Fruit fly (Drosophila melanogaster) whole organism, embryonic: ENCODE data around the gene CG3529.
A peak's percentile ranks its signal among the peaks of the same experiment; 100 is the strongest.

ENCODE experiments used
- Asciz ChIP-seq: fragments of 200-800 bp; sonication (Bioruptor generic); optimal IDR thresholded peaks from 2 replicates; lab custom pipeline; 2017; ENCODE audit warnings: missing biosample characterization, mild to moderate bottlenecking, missing genetic modification characterization, missing genetic modification reagents
- B-H1 ChIP-seq: fragments of 200-800 bp; sonication (Bioruptor generic); IDR thresholded peaks from 3 replicates; pipeline ENCODE4 v1.3.6; 2022; ENCODE audit warnings: missing biosample characterization, missing genetic modification characterization
- BEAF-32 ChIP-seq: fragments of 200-800 bp; sonication (Bioruptor generic); optimal IDR thresholded peaks from 3 replicates; lab custom pipeline; 2017; ENCODE audit warnings: missing biosample characterization, missing genetic modification characterization, mild to moderate bottlenecking, moderate library complexity, missing genetic modification reagents
- C15 ChIP-seq: fragments of 200-800 bp; sonication (Bioruptor generic); IDR thresholded peaks from 3 replicates; pipeline ENCODE4 v1.3.6; 2022; ENCODE audit warnings: missing biosample characterization, missing genetic modification characterization
- CG10209 ChIP-seq: fragments of 200-800 bp; sonication (Bioruptor generic); optimal IDR thresholded peaks from 3 replicates; lab custom pipeline; 2017; ENCODE audit warnings: missing biosample characterization, mild to moderate bottlenecking, missing genetic modification characterization, missing genetic modification reagents
- CG10462 ChIP-seq: fragments of 200-800 bp; sonication (Bioruptor generic); optimal IDR thresholded peaks from 2 replicates; lab custom pipeline; 2016; ENCODE audit warnings: missing biosample characterization, missing genetic modification characterization
- CG10565 ChIP-seq: fragments of 200-800 bp; sonication (Bioruptor generic); optimal IDR thresholded peaks from 3 replicates; lab custom pipeline; 2016; ENCODE audit warnings: missing biosample characterization, mild to moderate bottlenecking, missing genetic modification characterization
- CG11093 ChIP-seq: fragments of 200-800 bp; sonication (Bioruptor generic); IDR thresholded peaks from 3 replicates; pipeline ENCODE4 v1.3.6; 2022; ENCODE audit warnings: missing biosample characterization, missing genetic modification characterization
- CG11247 ChIP-seq: fragments of 200-800 bp; sonication (Bioruptor generic); IDR thresholded peaks from 2 replicates; pipeline ENCODE4 v1.3.6; 2022; ENCODE audit warnings: missing biosample characterization, missing genetic modification characterization
- CG12744 ChIP-seq: fragments of 200-800 bp; sonication (Bioruptor generic); optimal IDR thresholded peaks from 2 replicates; lab custom pipeline; 2016; ENCODE audit warnings: missing biosample characterization, missing genetic modification characterization
- CG12769 ChIP-seq: fragments of 200-800 bp; sonication (Bioruptor generic); optimal IDR thresholded peaks from 2 replicates; lab custom pipeline; 2019; ENCODE audit warnings: missing biosample characterization, mild to moderate bottlenecking, missing genetic modification characterization, moderate library complexity
- CG1529 ChIP-seq: fragments of 200-800 bp; sonication (Bioruptor generic); optimal IDR thresholded peaks from 3 replicates; lab custom pipeline; 2018; ENCODE audit warnings: missing biosample characterization, missing genetic modification characterization
- CG15514 ChIP-seq: fragments of 200-800 bp; sonication (Bioruptor generic); optimal IDR thresholded peaks from 3 replicates; lab custom pipeline; 2017; ENCODE audit warnings: missing biosample characterization, missing genetic modification characterization, mild to moderate bottlenecking, moderate library complexity, missing genetic modification reagents
- CG17802 ChIP-seq: fragments of 200-800 bp; sonication (Bioruptor generic); optimal IDR thresholded peaks from 2 replicates; lab custom pipeline; 2018; ENCODE audit warnings: missing biosample characterization, mild to moderate bottlenecking, missing genetic modification characterization, moderate library complexity
- CG18599 ChIP-seq: fragments of 200-800 bp; sonication (Bioruptor generic); optimal IDR thresholded peaks from 3 replicates; lab custom pipeline; 2017; ENCODE audit warnings: missing biosample characterization, missing genetic modification characterization, mild to moderate bottlenecking, moderate library complexity, missing genetic modification reagents
- CG18619 ChIP-seq: fragments of 200-800 bp; sonication (Bioruptor generic); optimal IDR thresholded peaks from 3 replicates; lab custom pipeline; 2017; ENCODE audit warnings: missing biosample characterization, mild to moderate bottlenecking, missing genetic modification characterization
- CG2199 ChIP-seq: fragments of 200-800 bp; sonication (Bioruptor generic); IDR thresholded peaks from 3 replicates; pipeline ENCODE4 v1.3.6; 2022; ENCODE audit warnings: missing biosample characterization, missing genetic modification characterization
- CG2678 ChIP-seq: fragments of 200-800 bp; sonication (Bioruptor generic); optimal IDR thresholded peaks from 3 replicates; lab custom pipeline; 2019; ENCODE audit warnings: missing biosample characterization, mild to moderate bottlenecking, missing genetic modification characterization, moderate library complexity
- CG30403 ChIP-seq: fragments of 200-800 bp; sonication (Bioruptor generic); optimal IDR thresholded peaks from 3 replicates; lab custom pipeline; 2016; ENCODE audit warnings: missing biosample characterization, missing genetic modification characterization
- CG31441 ChIP-seq: fragments of 200-800 bp; sonication (Bioruptor generic); IDR thresholded peaks from 2 replicates; pipeline ENCODE4 v1.3.6; 2022; ENCODE audit warnings: missing biosample characterization, missing genetic modification characterization
- CG3995 ChIP-seq: fragments of 200-800 bp; sonication (Bioruptor generic); optimal IDR thresholded peaks from 3 replicates; lab custom pipeline; 2016; ENCODE audit warnings: missing biosample characterization, missing genetic modification characterization
- CG4360 ChIP-seq: fragments of 200-800 bp; sonication (Bioruptor generic); IDR thresholded peaks from 2 replicates; pipeline ENCODE4 v1.3.6; 2022; ENCODE audit warnings: missing biosample characterization, missing genetic modification characterization
- CG4730 ChIP-seq: fragments of 200-800 bp; sonication (Bioruptor generic); IDR thresholded peaks from 2 replicates; pipeline ENCODE4 v1.3.6; 2022; ENCODE audit warnings: missing biosample characterization, missing genetic modification characterization
- CG6175 ChIP-seq: fragments of 200-800 bp; sonication (Bioruptor generic); IDR thresholded peaks from 3 replicates; pipeline ENCODE4 v1.3.6; 2022; ENCODE audit warnings: missing biosample characterization, missing genetic modification characterization
- CG7271 ChIP-seq: fragments of 200-800 bp; sonication (Bioruptor generic); optimal IDR thresholded peaks from 2 replicates; lab custom pipeline; 2018; ENCODE audit warnings: missing biosample characterization, mild to moderate bottlenecking, missing genetic modification characterization, moderate library complexity
- CG7786 ChIP-seq: fragments of 200-800 bp; sonication (Bioruptor generic); optimal IDR thresholded peaks from 2 replicates; lab custom pipeline; 2016; ENCODE audit warnings: missing biosample characterization, missing genetic modification characterization
- CG8478 ChIP-seq: fragments of >200 bp; optimal IDR thresholded peaks from 2 replicates; lab custom pipeline; 2018
- CG9215 ChIP-seq: fragments of 200-800 bp; sonication (Bioruptor generic); IDR thresholded peaks from 2 replicates; pipeline ENCODE4 v1.3.6; 2022; ENCODE audit warnings: missing biosample characterization, missing genetic modification characterization
- CG9727 ChIP-seq: fragments of 200-800 bp; sonication (Bioruptor generic); optimal IDR thresholded peaks from 3 replicates; lab custom pipeline; 2017; ENCODE audit warnings: missing biosample characterization, mild to moderate bottlenecking, missing genetic modification characterization
- CG9932 ChIP-seq: fragments of 200-800 bp; sonication (Bioruptor generic); IDR thresholded peaks from 2 replicates; pipeline ENCODE4 v1.3.6; 2022; ENCODE audit warnings: missing biosample characterization, missing genetic modification characterization
- Dip3 ChIP-seq: fragments of 200-800 bp; sonication (Bioruptor generic); optimal IDR thresholded peaks from 3 replicates; lab custom pipeline; 2016; ENCODE audit warnings: missing biosample characterization, missing genetic modification characterization
- H2.0 ChIP-seq: fragments of 200-800 bp; sonication (Bioruptor generic); IDR thresholded peaks from 2 replicates; pipeline ENCODE4 v1.3.6; 2022; ENCODE audit warnings: missing biosample characterization, missing genetic modification characterization
- Myb ChIP-seq: fragments of 200-800 bp; sonication (Bioruptor generic); optimal IDR thresholded peaks from 2 replicates; lab custom pipeline; 2016; ENCODE audit warnings: missing biosample characterization, missing genetic modification characterization
- NC2α ChIP-seq: fragments of 200-800 bp; sonication (Bioruptor generic); optimal IDR thresholded peaks from 2 replicates; lab custom pipeline; 2016; ENCODE audit warnings: missing biosample characterization, missing genetic modification characterization
- NK7.1 ChIP-seq: fragments of 200-800 bp; sonication (Bioruptor generic); optimal IDR thresholded peaks from 3 replicates; lab custom pipeline; 2016; ENCODE audit warnings: missing biosample characterization, missing genetic modification characterization
- Nf-YC ChIP-seq: fragments of 200-800 bp; optimal IDR thresholded peaks from 3 replicates; lab custom pipeline; 2019; ENCODE audit warnings: missing biosample characterization, mild to moderate bottlenecking, missing genetic modification characterization, moderate library complexity
- Optix ChIP-seq: fragments of 200-800 bp; sonication (Bioruptor generic); IDR thresholded peaks from 3 replicates; pipeline ENCODE4 v1.3.6; 2022; ENCODE audit warnings: missing biosample characterization, missing genetic modification characterization
- Ptx1 ChIP-seq: fragments of 200-800 bp; sonication (Bioruptor generic); IDR thresholded peaks from 2 replicates; pipeline ENCODE4 v1.3.6; 2022; ENCODE audit warnings: missing biosample characterization, missing genetic modification characterization
- Sox100B ChIP-seq: fragments of 200-800 bp; sonication (Bioruptor generic); optimal IDR thresholded peaks from 3 replicates; lab custom pipeline; 2018; ENCODE audit warnings: missing biosample characterization, mild to moderate bottlenecking, missing genetic modification characterization
- Vsx1 ChIP-seq: fragments of 200-800 bp; sonication (Bioruptor generic); optimal IDR thresholded peaks from 2 replicates; lab custom pipeline; 2017; ENCODE audit warnings: missing biosample characterization, mild to moderate bottlenecking, missing genetic modification characterization, missing genetic modification reagents
- crc ChIP-seq: fragments of 200-800 bp; sonication (Bioruptor generic); optimal IDR thresholded peaks from 2 replicates; lab custom pipeline; 2016; ENCODE audit warnings: missing biosample characterization, missing genetic modification characterization
- dm ChIP-seq: fragments of 200-800 bp; sonication (Bioruptor generic); optimal IDR thresholded peaks from 3 replicates; lab custom pipeline; 2016; ENCODE audit warnings: missing biosample characterization, missing genetic modification characterization
- emc ChIP-seq: fragments of 200-800 bp; sonication (Bioruptor generic); optimal IDR thresholded peaks from 2 replicates; lab custom pipeline; 2016; ENCODE audit warnings: missing biosample characterization, missing genetic modification characterization
- fd102C ChIP-seq: fragments of 200-800 bp; sonication (Bioruptor generic); optimal IDR thresholded peaks from 2 replicates; lab custom pipeline; 2018; ENCODE audit warnings: missing biosample characterization, mild to moderate bottlenecking, missing genetic modification characterization, moderate library complexity
- jumu ChIP-seq: fragments of 200-800 bp; sonication (Bioruptor generic); optimal IDR thresholded peaks from 3 replicates; lab custom pipeline; 2016; ENCODE audit warnings: missing biosample characterization, missing genetic modification characterization
- lola ChIP-seq, 3 experiments: fragments of >200 bp in 2 of 3; fragments of 200-800 bp in 1 of 3; sonication (Bioruptor generic) in 1 of 3; optimal IDR thresholded peaks; 2 replicates each; lab custom pipeline; 2017 to 2019; ENCODE audit warnings: missing biosample characterization in 3 of 3, missing genetic modification characterization in 3 of 3, mild to moderate bottlenecking in 1 of 3, moderate library complexity in 1 of 3
- pb ChIP-seq: fragments of 200-800 bp; sonication (Bioruptor generic); optimal IDR thresholded peaks from 3 replicates; lab custom pipeline; 2016; ENCODE audit warnings: missing biosample characterization, missing genetic modification characterization
- unc-4 ChIP-seq: fragments of 200-800 bp; sonication (Bioruptor generic); IDR thresholded peaks from 2 replicates; pipeline ENCODE4 v1.3.6; 2022; ENCODE audit warnings: missing biosample characterization, missing genetic modification characterization; ENCODE audit not compliant: partially characterized antibody
- vfl ChIP-seq: fragments of 200-800 bp; sonication (Bioruptor generic); optimal IDR thresholded peaks from 2 replicates; lab custom pipeline; 2016; ENCODE audit warnings: missing biosample characterization, missing genetic modification characterization
- wor ChIP-seq: fragments of 200-800 bp; sonication (Bioruptor generic); IDR thresholded peaks from 2 replicates; pipeline ENCODE4 v1.3.6; 2022; ENCODE audit warnings: missing biosample characterization, missing genetic modification characterization

Gene CG3529

DNA sequence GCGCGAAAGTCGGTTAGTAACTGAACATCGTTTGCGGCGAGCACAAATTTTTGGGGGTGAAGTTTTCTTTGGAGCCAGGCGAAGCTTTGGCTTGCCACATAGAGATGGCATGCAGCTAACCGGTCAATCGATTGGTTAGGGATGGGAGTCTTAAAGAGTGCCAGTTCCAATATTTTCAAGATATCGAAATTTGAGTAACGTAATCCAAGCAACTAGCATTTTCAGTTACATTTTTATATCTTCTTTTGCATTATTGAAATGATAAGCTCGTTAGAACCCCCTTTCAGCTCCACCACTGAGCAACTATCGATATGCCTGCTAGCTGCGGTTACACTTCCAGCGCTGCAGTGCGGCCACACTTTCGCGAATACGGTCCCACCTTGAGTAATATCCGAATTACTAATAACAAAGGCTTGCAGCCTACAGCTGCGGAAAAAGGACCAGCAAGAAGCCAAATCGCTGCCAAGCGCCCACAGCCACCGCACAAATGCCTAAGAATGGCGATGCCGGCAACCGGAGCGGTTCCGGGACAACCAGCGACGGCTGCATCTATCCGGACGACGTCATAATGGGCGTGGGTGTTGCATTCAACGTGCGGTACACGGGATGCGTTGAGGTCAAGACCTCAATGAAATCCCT is 19.9 kb upstream of the CG3529 start, which contains the start of the genes Atat and Shc (continued):
- TF ChIP-seq fd102C (GFP tag; lab: Kevin White, UChicago) (peak; percentile 77), CG31441 (GFP tag; lab: Robert Waterston, UW) (peak; percentile 97), CG18599 (GFP tag; lab: Kevin White, UChicago) (peak; percentile 99), CG12744 (peak; percentile 99), H2.0 (GFP tag; lab: Robert Waterston, UW) (peak; percentile 99), CG8478 (lab: Kevin White, UChicago) (peak; percentile 55), Nf-YC (peak; percentile 91), lola (GFP tag; optimal IDR thresholded peaks at IDR 0.05; lab: Kevin White, UChicago) (peak in 1 of 3 experiments; percentile 98), vfl (peak; percentile 99), Myb (GFP tag; lab: Kevin White, UChicago) (peak; percentile 96), pb (GFP tag; lab: Kevin White, UChicago) (peak; percentile 99), CG18619 (GFP tag; lab: Kevin White, UChicago) (peak; percentile 99), CG15514 (GFP tag; lab: Kevin White, UChicago) (peak; percentile 96), CG10565 (peak; percentile 97), CG17802 (tag; lab: Kevin White, UChicago) (peak; percentile 93), Dip3 (GFP tag; lab: Kevin White, UChicago) (peak; percentile 100), BEAF-32 (peak; percentile 99), Optix (GFP tag; lab: Robert Waterston, UW) (peak; percentile 99), Ptx1 (GFP tag; lab: Robert Waterston, UW) (peak; percentile 100), CG11247 (GFP tag; lab: Robert Waterston, UW) (peak; percentile 100), CG11093 (GFP tag; lab: Robert Waterston, UW) (peak; percentile 100), Asciz (peak; percentile 92), C15 (GFP tag; lab: Robert Waterston, UW) (peak; percentile 99), CG9932 (GFP tag; lab: Robert Waterston, UW) (peak; percentile 100), CG9727 (peak; percentile 99), NC2α (GFP tag; lab: Kevin White, UChicago) (peak; percentile 98), Vsx1 (GFP tag; lab: Kevin White, UChicago) (peak; percentile 92), emc (GFP tag; lab: Kevin White, UChicago) (peak; percentile 99), CG6175 (peak; percentile 99), CG10209 (peak; percentile 99), crc (GFP tag; lab: Kevin White, UChicago) (peak; percentile 98), CG7786 (peak; percentile 100), CG12769 (peak; percentile 100), CG4360 (peak; percentile 87), jumu (peak; percentile 100), CG2199 (GFP tag; lab: Robert Waterston, UW) (peak; percentile 99), unc-4 (peak; percentile 95), B-H1 (GFP tag; lab: Robert Waterston, UW) (peak; percentile 99), Sox100B (GFP tag; lab: Kevin White, UChicago) (peak; percentile 90), CG30403 (GFP tag; lab: Kevin White, UChicago) (peak; percentile 100), CG10462 (peak; percentile 99), dm (GFP tag; lab: Kevin White, UChicago) (peak; percentile 99), CG4730 (GFP tag; lab: Robert Waterston, UW) (peak; percentile 99), CG7271 (tag; lab: Kevin White, UChicago) (peak; percentile 96), NK7.1 (GFP tag; lab: Kevin White, UChicago) (peak; percentile 98), CG2678 (tag; lab: Kevin White, UChicago) (peak; percentile 98), wor (GFP tag; lab: Robert Waterston, UW) (peak; percentile 99), CG9215 (peak; percentile 100), CG3995 (peak; percentile 88), CG1529 (GFP tag; lab: Kevin White, UChicago) (peak; percentile 94)
